Fruit fly (Drosophila melanogaster): ENCODE results near the gene CG5644.

CG5644 gene

dm6 chr3L:8979780-8980179 lies at the start of gene CG5644:
CG5644 (minus strand) TSS chr3L:8979880.
- TF ChIP-seq psq (optimal IDR thresholded peaks at IDR 0.05) (no peak), EcR (GFP tag; optimal IDR thresholded peaks at IDR 0.05) (no peak), pan (optimal IDR thresholded peaks at IDR 0.05) (no peak), Dll (optimal IDR thresholded peaks at IDR 0.05) (no peak), CG8478 (optimal IDR thresholded peaks at IDR 0.05) (no peak), usp (GFP tag; optimal IDR thresholded peaks at IDR 0.05) (no peak)

- TF ChIP-seq Dll (optimal IDR thresholded peaks at IDR 0.05) (no peak), pan (optimal IDR thresholded peaks at IDR 0.05) (no peak)
Observed at dm6 chr3L:9029183-9029789, 49.6 kb upstream of the CG5644 start.

- TF ChIP-seq pan (optimal IDR thresholded peaks at IDR 0.05) (no peak), CG8478 (optimal IDR thresholded peaks at IDR 0.05) (no peak), psq (optimal IDR thresholded peaks at IDR 0.05) (no peak), EcR (GFP tag; optimal IDR thresholded peaks at IDR 0.05) (no peak), Dll (optimal IDR thresholded peaks at IDR 0.05) (no peak), usp (GFP tag; optimal IDR thresholded peaks at IDR 0.05) (no peak)
Observed at dm6 chr3L:9028057-9028456, 48.4 kb upstream of the CG5644 start.

- TF ChIP-seq usp (GFP tag; optimal IDR thresholded peaks at IDR 0.05) (no peak), CG8478 (optimal IDR thresholded peaks at IDR 0.05) (no peak)
Observed at dm6 chr3L:9027122-9027696, 47.5 kb upstream of the CG5644 start.

- no peak for TF ChIP-seq usp (GFP tag; optimal IDR thresholded peaks at IDR 0.05)
- TF ChIP-seq EcR (GFP tag; optimal IDR thresholded peaks at IDR 0.05) = no peak
- no peak for TF ChIP-seq psq (optimal IDR thresholded peaks at IDR 0.05)
- TF ChIP-seq Dll (optimal IDR thresholded peaks at IDR 0.05) = no peak
- TF ChIP-seq CG8478 (optimal IDR thresholded peaks at IDR 0.05) = no peak
- no peak for TF ChIP-seq pan (optimal IDR thresholded peaks at IDR 0.05)
Observed at dm6 chr3L:9026568-9026967, 46.9 kb upstream of the CG5644 start.

dm6 chr3L:9025680-9026079 lies 46.0 kb upstream of the CG5644 start:
- no peak for TF ChIP-seq pan (optimal IDR thresholded peaks at IDR 0.05)

dm6 chr3L:9025178-9025577 lies 45.5 kb upstream of the CG5644 start:
- TF ChIP-seq EcR (GFP tag; optimal IDR thresholded peaks at IDR 0.05) (no peak), CG8478 (optimal IDR thresholded peaks at IDR 0.05) (no peak), pan (optimal IDR thresholded peaks at IDR 0.05) (no peak), usp (GFP tag; optimal IDR thresholded peaks at IDR 0.05) (no peak), Dll (optimal IDR thresholded peaks at IDR 0.05) (no peak), psq (optimal IDR thresholded peaks at IDR 0.05) (no peak)

- TF ChIP-seq EcR (GFP tag; optimal IDR thresholded peaks at IDR 0.05) (no peak), psq (optimal IDR thresholded peaks at IDR 0.05) (no peak), pan (optimal IDR thresholded peaks at IDR 0.05) (no peak), Dll (optimal IDR thresholded peaks at IDR 0.05) (no peak), CG8478 (optimal IDR thresholded peaks at IDR 0.05) (no peak)
Observed at dm6 chr3L:9024741-9025140, 45.1 kb upstream of the CG5644 start.

- TF ChIP-seq CG8478 (optimal IDR thresholded peaks at IDR 0.05) = no peak
- no peak for TF ChIP-seq usp (GFP tag; optimal IDR thresholded peaks at IDR 0.05)
- TF ChIP-seq pan (optimal IDR thresholded peaks at IDR 0.05) = no peak
- TF ChIP-seq psq (optimal IDR thresholded peaks at IDR 0.05) = no peak
Observed at dm6 chr3L:9023627-9024026, 43.9 kb upstream of the CG5644 start.

dm6 chr3L:9020436-9021370 lies 41.0 kb upstream of the CG5644 start:
- TF ChIP-seq usp (GFP tag; optimal IDR thresholded peaks at IDR 0.05) (no peak), CG8478 (optimal IDR thresholded peaks at IDR 0.05) (no peak), Dll (optimal IDR thresholded peaks at IDR 0.05) (no peak), psq (optimal IDR thresholded peaks at IDR 0.05) (no peak), EcR (GFP tag; optimal IDR thresholded peaks at IDR 0.05) (no peak), pan (optimal IDR thresholded peaks at IDR 0.05) (no peak)

dm6 chr3L:9019196-9019662 lies 39.5 kb upstream of the CG5644 start, which contains the start of gene Doc2:
Doc2 (minus strand) TSS chr3L:9019246.
- no peak for TF ChIP-seq EcR (GFP tag; optimal IDR thresholded peaks at IDR 0.05)
- TF ChIP-seq psq (optimal IDR thresholded peaks at IDR 0.05) = no peak
- no peak for TF ChIP-seq usp (GFP tag; optimal IDR thresholded peaks at IDR 0.05)
- no peak for TF ChIP-seq pan (optimal IDR thresholded peaks at IDR 0.05)
- peak; percentile 30 for TF ChIP-seq CG8478 (optimal IDR thresholded peaks at IDR 0.05)
- peak; percentile 24 for TF ChIP-seq Dll (optimal IDR thresholded peaks at IDR 0.05)

dm6 chr3L:9017414-9017813 lies 37.7 kb upstream of the CG5644 start:
- TF ChIP-seq usp (GFP tag; optimal IDR thresholded peaks at IDR 0.05) (no peak), pan (optimal IDR thresholded peaks at IDR 0.05) (no peak), CG8478 (optimal IDR thresholded peaks at IDR 0.05) (no peak), EcR (GFP tag; optimal IDR thresholded peaks at IDR 0.05) (no peak), psq (optimal IDR thresholded peaks at IDR 0.05) (no peak), Dll (optimal IDR thresholded peaks at IDR 0.05) (no peak)

Measured in whole organism.